Fruit fly (Drosophila melanogaster): ENCODE measurements around the gene CG42613.
A peak's percentile ranks its signal among the peaks of the same experiment; 100 is the strongest.

The CG42613 gene

DNA sequence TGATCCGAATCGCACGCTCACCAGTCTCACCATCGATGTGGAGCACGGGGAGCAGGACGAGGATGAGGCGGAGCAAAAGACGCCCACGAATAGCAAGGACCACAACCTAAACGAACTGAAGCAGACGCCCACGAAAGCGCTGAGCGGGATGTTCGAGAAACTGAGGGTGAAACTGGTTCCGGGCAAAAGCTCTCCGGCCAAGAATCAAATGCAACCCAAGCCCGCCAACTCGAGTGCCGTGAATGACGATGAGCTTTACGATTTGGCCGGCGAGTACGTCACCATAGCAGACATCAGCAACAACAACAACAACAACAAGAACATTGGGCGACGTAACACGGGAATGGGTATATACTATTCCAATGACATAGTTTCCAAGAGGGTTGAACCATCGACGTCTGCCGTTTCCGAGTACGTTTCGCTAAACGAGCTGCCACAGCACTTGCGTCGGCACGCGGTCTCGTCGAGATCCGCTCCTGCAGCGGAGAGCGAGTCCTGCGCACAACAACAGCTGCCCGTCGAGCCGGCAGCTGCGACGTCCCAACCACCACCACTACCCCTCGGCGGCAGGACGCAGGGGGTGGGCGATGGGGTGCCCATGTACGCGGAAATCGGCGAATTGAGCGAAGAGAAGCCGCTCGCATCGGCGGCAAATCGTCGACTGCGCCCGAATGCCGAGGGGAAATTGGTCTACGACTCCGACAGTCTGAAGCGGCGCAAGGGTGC lies 88.5 kb downstream of the CG42613 start (continued):
- no peak for TF ChIP-seq Spps (tag; optimal IDR thresholded peaks at IDR 0.05)
- no peak for TF ChIP-seq CG32767 (GFP tag; IDR thresholded peaks at IDR 0.05)
- TF ChIP-seq CG4404 (GFP tag; IDR thresholded peaks at IDR 0.05): 0 out of 2 replicates have a peak, but pooled peaks have one; percentile 15
- peak; percentile 3 for TF ChIP-seq Hmr (GFP tag; optimal IDR thresholded peaks at IDR 0.05)
- TF ChIP-seq Hr51 (GFP tag; optimal IDR thresholded peaks at IDR 0.05): peak in 1 of 2 experiments; percentile 54
- no peak for TF ChIP-seq CG30431 (GFP tag; optimal IDR thresholded peaks at IDR 0.05)
- TF ChIP-seq Nf-YC (tag; optimal IDR thresholded peaks at IDR 0.05): peak; percentile 44
- no peak for TF ChIP-seq H15 (GFP tag; IDR thresholded peaks at IDR 0.05)
- TF ChIP-seq Pdp1 (GFP tag; optimal IDR thresholded peaks at IDR 0.05): peak in 1 of 2 experiments; percentile 48
- no peak for TF ChIP-seq z (GFP tag; IDR thresholded peaks at IDR 0.05)
- peak; percentile 10 for TF ChIP-seq Fer1 (GFP tag; optimal IDR thresholded peaks at IDR 0.05)
- TF ChIP-seq pros (GFP tag; optimal IDR thresholded peaks at IDR 0.05): peak; percentile 80
- no peak for TF ChIP-seq E2f1 (GFP tag; IDR thresholded peaks at IDR 0.05)
- no peak for TF ChIP-seq HLH54F (GFP tag; optimal IDR thresholded peaks at IDR 0.05)
- TF ChIP-seq usp (GFP tag; optimal IDR thresholded peaks at IDR 0.05): no peak
- no peak for TF ChIP-seq CG1529 (GFP tag; optimal IDR thresholded peaks at IDR 0.05)
- TF ChIP-seq Mrtf (GFP tag; IDR thresholded peaks at IDR 0.05): no peak
- peak; percentile 51; the same call in 2 of the 3 replicates for TF ChIP-seq sr (GFP tag; IDR thresholded peaks at IDR 0.05)
- TF ChIP-seq CG34224 (GFP tag; IDR thresholded peaks at IDR 0.05; ENCODE audit: partially characterized antibody): 0 out of 3 replicates have a peak, but pooled peaks have one; percentile 9
- no peak for TF ChIP-seq Drgx (GFP tag; IDR thresholded peaks at IDR 0.05)
- TF ChIP-seq CG6175 (GFP tag; IDR thresholded peaks at IDR 0.05): no peak
- no peak for TF ChIP-seq pho (GFP tag; optimal IDR thresholded peaks at IDR 0.05)
- TF ChIP-seq ash1 (GFP tag; optimal IDR thresholded peaks at IDR 0.05): no peak
- TF ChIP-seq CG1602 (GFP tag; optimal IDR thresholded peaks at IDR 0.05): no peak
- TF ChIP-seq abd-A (tag; optimal IDR thresholded peaks at IDR 0.05): no peak
- no peak for TF ChIP-seq amos (GFP tag; IDR thresholded peaks at IDR 0.05; ENCODE audit: partially characterized antibody)
- no peak for TF ChIP-seq Tbp (GFP tag; optimal IDR thresholded peaks at IDR 0.05)
- TF ChIP-seq CG7928 (GFP tag; optimal IDR thresholded peaks at IDR 0.05): no peak
- TF ChIP-seq sd (tag; optimal IDR thresholded peaks at IDR 0.05): peak; percentile 36
- no peak for TF ChIP-seq Dfd (GFP tag; optimal IDR thresholded peaks at IDR 0.05)
- TF ChIP-seq CG10959 (GFP tag; IDR thresholded peaks at IDR 0.05): no peak
- no peak for TF ChIP-seq peb (GFP tag; IDR thresholded peaks at IDR 0.05)
- peak; percentile 82 for TF ChIP-seq crol (GFP tag; IDR thresholded peaks at IDR 0.05)
- no peak for TF ChIP-seq dimm (GFP tag; IDR thresholded peaks at IDR 0.05)
- TF ChIP-seq CG9876 (GFP tag; optimal IDR thresholded peaks at IDR 0.05): no peak
- TF ChIP-seq CG43689 (GFP tag; IDR thresholded peaks at IDR 0.05): no peak
- no peak for TF ChIP-seq zen (tag; optimal IDR thresholded peaks at IDR 0.05)
- TF ChIP-seq seq (GFP tag; IDR thresholded peaks at IDR 0.05): peak; percentile 84
- no peak for TF ChIP-seq CG10209 (GFP tag; optimal IDR thresholded peaks at IDR 0.05)
- 0 out of 2 replicates have a peak, but pooled peaks have one; percentile 15 for TF ChIP-seq sob (GFP tag; IDR thresholded peaks at IDR 0.05)
- TF ChIP-seq Adf1 (GFP tag; IDR thresholded peaks at IDR 0.05): peak; percentile 75
- peak; percentile 19 for TF ChIP-seq da (GFP tag; optimal IDR thresholded peaks at IDR 0.05)
- peak; percentile 97 for TF ChIP-seq Deaf1 (tag; optimal IDR thresholded peaks at IDR 0.05)
- TF ChIP-seq CG2678 (tag; optimal IDR thresholded peaks at IDR 0.05): no peak
- no peak for TF ChIP-seq B-H1 (GFP tag; IDR thresholded peaks at IDR 0.05)
- no peak for TF ChIP-seq CG9932 (GFP tag; IDR thresholded peaks at IDR 0.05)
- TF ChIP-seq CG32532 (GFP tag; IDR thresholded peaks at IDR 0.05): peak; percentile 18; the same call in 1 of the 2 replicates
- no peak for TF ChIP-seq insv (GFP tag; optimal IDR thresholded peaks at IDR 0.05)
- no peak for TF ChIP-seq CG10366 (GFP tag; IDR thresholded peaks at IDR 0.05)
